Worm (Caenorhabditis elegans) whole organism, L3 larva: Measurements from ENCODE around the gene F35B3.3.

Source experiments
- R02D3.7 ChIP-seq: fragments of 150-350 bp; optimal IDR thresholded peaks from 2 replicates; lab custom pipeline; 2014; ENCODE audit warnings: missing biosample characterization, missing genetic modification characterization
- aly-2 ChIP-seq: fragments of 150-350 bp; optimal IDR thresholded peaks from 2 replicates; lab custom pipeline; 2014; ENCODE audit warnings: missing biosample characterization, missing genetic modification characterization
- ama-1 ChIP-seq: fragments of 150-350 bp; optimal IDR thresholded peaks from 2 replicates; lab custom pipeline; 2018
- ceh-28 ChIP-seq: fragments of 150-350 bp; optimal IDR thresholded peaks from 2 replicates; lab custom pipeline; 2014; ENCODE audit warnings: missing biosample characterization, missing genetic modification reagents, missing genetic modification characterization
- ceh-82 ChIP-seq: fragments of 150-350 bp; optimal IDR thresholded peaks from 2 replicates; lab custom pipeline; 2014; ENCODE audit warnings: missing biosample characterization, missing genetic modification characterization
- ceh-9 ChIP-seq: sonication (generic microtip); optimal IDR thresholded peaks from 2 replicates; lab custom pipeline; 2018; ENCODE audit warnings: missing biosample characterization, missing genetic modification characterization
- daf-12 ChIP-seq: fragments of 150-350 bp; optimal IDR thresholded peaks from 2 replicates; lab custom pipeline; 2014; ENCODE audit warnings: missing biosample characterization, missing genetic modification reagents, missing genetic modification characterization
- egl-5 ChIP-seq: fragments of 150-350 bp; optimal IDR thresholded peaks from 2 replicates; lab custom pipeline; 2017; ENCODE audit warnings: missing biosample characterization, missing genetic modification reagents, missing genetic modification characterization, inconsistent platforms
- elt-2 ChIP-seq: sonication (generic microtip); optimal IDR thresholded peaks from 2 replicates; lab custom pipeline; 2016; ENCODE audit warnings: missing genetic modification reagents, mild to moderate bottlenecking, missing genetic modification characterization, missing compliant biosample characterization
- elt-3 ChIP-seq, 3 experiments: fragments of 150-350 bp in 1 of 3; sonication (generic microtip) in 2 of 3; optimal IDR thresholded peaks; 2 replicates in 2 of 3; 4 replicates in 1 of 3; lab custom pipeline; 2014 to 2017; ENCODE audit warnings: missing biosample characterization in 3 of 3, missing genetic modification characterization in 3 of 3
- eor-1 ChIP-seq, 2 experiments: fragments of 150-350 bp; optimal IDR thresholded peaks; 2 replicates each; lab custom pipeline; 2014 to 2018; ENCODE audit warnings: missing biosample characterization in 2 of 2, missing genetic modification characterization in 2 of 2
- fkh-10 ChIP-seq: sonication (generic microtip); optimal IDR thresholded peaks from 2 replicates; lab custom pipeline; 2017; ENCODE audit warnings: missing biosample characterization, missing genetic modification reagents, missing genetic modification characterization
- fkh-2 ChIP-seq: fragments of 150-350 bp; optimal IDR thresholded peaks from 2 replicates; lab custom pipeline; 2014; ENCODE audit warnings: missing biosample characterization, missing genetic modification reagents, missing genetic modification characterization
- fos-1 ChIP-seq: fragments of 150-350 bp; optimal IDR thresholded peaks from 2 replicates; lab custom pipeline; 2014; ENCODE audit warnings: missing biosample characterization, missing genetic modification characterization
- jun-1 ChIP-seq: fragments of 150-350 bp; optimal IDR thresholded peaks from 2 replicates; lab custom pipeline; 2014; ENCODE audit warnings: missing biosample characterization, missing genetic modification reagents, missing genetic modification characterization
- lin-15B ChIP-seq: fragments of 150-350 bp; optimal IDR thresholded peaks from 2 replicates; lab custom pipeline; 2014; ENCODE audit warnings: missing biosample characterization, missing genetic modification characterization
- lin-39 ChIP-seq: fragments of 150-350 bp; optimal IDR thresholded peaks from 2 replicates; lab custom pipeline; 2018; ENCODE audit warnings: missing biosample characterization, missing genetic modification reagents, missing genetic modification characterization
- lsy-12 ChIP-seq: sonication (generic microtip); optimal IDR thresholded peaks from 2 replicates; lab custom pipeline; 2016; ENCODE audit warnings: mild to moderate bottlenecking, missing genetic modification characterization, missing compliant biosample characterization
- mdl-1 ChIP-seq: fragments of 150-350 bp; optimal IDR thresholded peaks from 2 replicates; lab custom pipeline; 2014; ENCODE audit warnings: missing biosample characterization, missing genetic modification characterization
- mml-1 ChIP-seq: fragments of 150-350 bp; sonication (generic microtip); optimal IDR thresholded peaks from 3 replicates; lab custom pipeline; 2014; ENCODE audit warnings: missing biosample characterization, missing genetic modification characterization
- nfya-1 ChIP-seq: sonication (generic microtip); optimal IDR thresholded peaks from 2 replicates; lab custom pipeline; 2017; ENCODE audit warnings: missing genetic modification characterization, mild to moderate bottlenecking, missing compliant biosample characterization, antibody characterized with exemption, moderate library complexity; ENCODE audit not compliant: insufficient read depth
- nhr-11 ChIP-seq: fragments of 150-350 bp; optimal IDR thresholded peaks from 2 replicates; lab custom pipeline; 2014; ENCODE audit warnings: missing biosample characterization, missing genetic modification characterization
- nhr-23 ChIP-seq: fragments of 150-350 bp; optimal IDR thresholded peaks from 2 replicates; lab custom pipeline; 2014; ENCODE audit warnings: missing biosample characterization, missing genetic modification reagents, missing genetic modification characterization
- nhr-25 ChIP-seq: sonication (generic microtip); optimal IDR thresholded peaks from 2 replicates; lab custom pipeline; 2017; ENCODE audit warnings: missing biosample characterization, missing genetic modification characterization
- nhr-43 ChIP-seq: sonication (generic microtip); optimal IDR thresholded peaks from 2 replicates; lab custom pipeline; 2016; ENCODE audit warnings: mild to moderate bottlenecking, missing genetic modification characterization, missing compliant biosample characterization; ENCODE audit not compliant: poor library complexity, severe bottlenecking
- nhr-67 ChIP-seq: fragments of 150-350 bp; optimal IDR thresholded peaks from 2 replicates; lab custom pipeline; 2014; ENCODE audit warnings: missing biosample characterization, missing genetic modification characterization
- nhr-76 ChIP-seq: fragments of 150-350 bp; sonication (generic microtip); optimal IDR thresholded peaks from 5 replicates; lab custom pipeline; 2014; ENCODE audit warnings: missing biosample characterization, missing genetic modification characterization
- pha-4 ChIP-seq: fragments of 150-350 bp; optimal IDR thresholded peaks from 2 replicates; lab custom pipeline; 2014; ENCODE audit warnings: missing biosample characterization, missing genetic modification reagents, missing genetic modification characterization
- pqm-1 ChIP-seq: fragments of 150-350 bp; optimal IDR thresholded peaks from 2 replicates; lab custom pipeline; 2017; ENCODE audit warnings: missing biosample characterization, missing genetic modification characterization, inconsistent platforms
- sea-2 ChIP-seq: fragments of 150-350 bp; sonication (generic microtip); optimal IDR thresholded peaks from 4 replicates; lab custom pipeline; 2014; ENCODE audit warnings: missing biosample characterization, missing genetic modification reagents, missing genetic modification characterization
- skn-1 ChIP-seq: fragments of 150-350 bp; optimal IDR thresholded peaks from 2 replicates; lab custom pipeline; 2014; ENCODE audit warnings: missing biosample characterization, missing genetic modification characterization
- snpc-4 ChIP-seq: fragments of 150-350 bp; optimal IDR thresholded peaks from 2 replicates; lab custom pipeline; 2014; ENCODE audit warnings: missing biosample characterization, missing genetic modification characterization
- unc-39 ChIP-seq: sonication (generic microtip); optimal IDR thresholded peaks from 4 replicates; lab custom pipeline; 2017; ENCODE audit warnings: missing biosample characterization, missing genetic modification characterization
- zag-1 ChIP-seq: fragments of 150-350 bp; optimal IDR thresholded peaks from 2 replicates; lab custom pipeline; 2014; ENCODE audit warnings: missing biosample characterization, missing genetic modification characterization
- ztf-11 ChIP-seq: fragments of 150-350 bp; optimal IDR thresholded peaks from 2 replicates; lab custom pipeline; 2014; ENCODE audit warnings: missing biosample characterization, missing genetic modification characterization
- ztf-4 ChIP-seq: fragments of 150-350 bp; optimal IDR thresholded peaks from 2 replicates; lab custom pipeline; 2014; ENCODE audit warnings: missing biosample characterization, missing genetic modification characterization

Gene F35B3.3

ce11 chrX:17013162-17013561 lies at the start of gene F35B3.3:
Gene F35B3.3 (plus strand): TSS chrX:17013462.
- TF ChIP-seq sea-2 (GFP tag; lab: Kevin White, UChicago) (no peak), eor-1 (tag; optimal IDR thresholded peaks at IDR 0.05; lab: Kevin White, UChicago) (no peak), ceh-28 (tag; lab: Kevin White, UChicago) (no peak), nhr-76 (tag; lab: Kevin White, UChicago) (no peak), egl-5 (tag; lab: Kevin White, UChicago) (no peak), mml-1 (no peak), pha-4 (no peak), jun-1 (no peak), snpc-4 (tag; lab: Kevin White, UChicago) (no peak), pqm-1 (tag; lab: Kevin White, UChicago) (no peak), ceh-82 (tag; lab: Kevin White, UChicago) (no peak), daf-12 (tag; lab: Kevin White, UChicago) (no peak), lsy-12 (no peak), R02D3.7 (tag; lab: Kevin White, UChicago) (no peak), lin-39 (tag; lab: Kevin White, UChicago) (no peak), ztf-4 (no peak), ama-1 (lab: Kevin White, UChicago) (no peak), unc-39 (tag; lab: Kevin White, UChicago) (no peak)

ce11 chrX:16963519-16963971 lies 49.7 kb upstream of the F35B3.3 start, which contains the start of the genes F52G3.1 and F52G3.7:
Gene F52G3.1 (plus strand): TSS chrX:16963871.
Gene F52G3.7 (plus strand): TSS chrX:16963921.
- TF ChIP-seq elt-2 (tag; lab: Kevin White, UChicago) (peak; percentile 50), nhr-25 (tag; lab: Kevin White, UChicago) (no peak), pqm-1 (tag; lab: Kevin White, UChicago) (peak; percentile 7)

ce11 chrX:16965888-16966287 lies 47.4 kb upstream of the F35B3.3 start:
- TF ChIP-seq nhr-25 (tag; lab: Kevin White, UChicago) (no peak), nhr-11 (tag; lab: Kevin White, UChicago) (no peak), aly-2 (tag; lab: Kevin White, UChicago) (no peak), fkh-2 (tag; lab: Kevin White, UChicago) (no peak), nfya-1 (tag; lab: Kevin White, UChicago) (no peak), mdl-1 (tag; lab: Kevin White, UChicago) (no peak), jun-1 (no peak), elt-2 (tag; lab: Kevin White, UChicago) (no peak), nhr-23 (tag; lab: Kevin White, UChicago) (no peak), ceh-82 (tag; lab: Kevin White, UChicago) (no peak), unc-39 (tag; lab: Kevin White, UChicago) (no peak), nhr-43 (tag; lab: Kevin White, UChicago) (no peak), fkh-10 (GFP tag; lab: Kevin White, UChicago) (no peak), elt-3 (tag; optimal IDR thresholded peaks at IDR 0.05; lab: Kevin White, UChicago) (no peak)

- no peak for TF ChIP-seq ceh-82 (tag; lab: Kevin White, UChicago)
- no peak for TF ChIP-seq nfya-1 (tag; lab: Kevin White, UChicago)
- no peak for TF ChIP-seq fos-1 (tag; lab: Kevin White, UChicago)
- no peak for TF ChIP-seq fkh-2 (tag; lab: Kevin White, UChicago)
- TF ChIP-seq nhr-23 (tag; lab: Kevin White, UChicago): no peak
- no peak for TF ChIP-seq ceh-9 (tag; lab: Kevin White, UChicago)
- TF ChIP-seq skn-1 (tag; lab: Kevin White, UChicago): no peak
- no peak for TF ChIP-seq lin-15B (tag; lab: Kevin White, UChicago)
- no peak for TF ChIP-seq ztf-11 (tag; lab: Kevin White, UChicago)
- no peak for TF ChIP-seq zag-1 (tag; lab: Kevin White, UChicago)
- TF ChIP-seq jun-1: no peak
- TF ChIP-seq nhr-67 (tag; lab: Kevin White, UChicago): no peak
- no peak for TF ChIP-seq nhr-25 (tag; lab: Kevin White, UChicago)
- TF ChIP-seq mdl-1 (tag; lab: Kevin White, UChicago): no peak
- no peak for TF ChIP-seq eor-1 (tag; optimal IDR thresholded peaks at IDR 0.05; lab: Kevin White, UChicago)
- no peak for TF ChIP-seq aly-2 (tag; lab: Kevin White, UChicago)
- TF ChIP-seq ama-1 (lab: Kevin White, UChicago): no peak
- TF ChIP-seq, all 47 proteins: peak for 0
These were observed 45.4 kb upstream of the F35B3.3 start for ce11 chrX:16967813-16968212.
